1 fruit fly cellular context compared by ENCODE assay signal in genomic region chr3R:24598549-24599204, dm6.
A peak's percentile ranks its signal among the peaks of the same experiment; 100 is the strongest.
TF ChIP-seq lines count a peak whose summit lies in the region.

No protein-coding gene starts in this region.

TF ChIP-seq in whole organism, embryonic, 481 proteins besides CTCF, POLR2A, EP300 and RAD21 (continued from another document):
- peak; percentile 33 for TF ChIP-seq Ssrp (tag; optimal IDR thresholded peaks at IDR 0.05; lab: Kevin White, UChicago)
- peak; percentile 24 for TF ChIP-seq Meics (GFP tag; optimal IDR thresholded peaks at IDR 0.05; lab: Kevin White, UChicago)
- TF ChIP-seq CG17829 (tag; optimal IDR thresholded peaks at IDR 0.05; lab: Kevin White, UChicago) = peak; percentile 28
- TF ChIP-seq CG12659 (GFP tag; optimal IDR thresholded peaks at IDR 0.05; lab: Kevin White, UChicago) = peak; percentile 9
- no peak for TF ChIP-seq D (optimal IDR thresholded peaks at IDR 0.05; lab: Kevin White, UChicago)
- TF ChIP-seq D (GFP tag; optimal IDR thresholded peaks at IDR 0.05; lab: Kevin White, UChicago) = peak; percentile 40
- TF ChIP-seq psq (GFP tag; optimal IDR thresholded peaks at IDR 0.05; lab: Kevin White, UChicago) = no peak
- peak; percentile 0 for TF ChIP-seq CG16863 (GFP tag; optimal IDR thresholded peaks at IDR 0.05; lab: Kevin White, UChicago)
- TF ChIP-seq kay (GFP tag; optimal IDR thresholded peaks at IDR 0.05; lab: Kevin White, UChicago) = no peak
- peak; percentile 22 for TF ChIP-seq lab (GFP tag; optimal IDR thresholded peaks at IDR 0.05; lab: Kevin White, UChicago)
- peak; percentile 34; the same call in 1 of the 4 replicates for TF ChIP-seq Gug (GFP tag; IDR thresholded peaks at IDR 0.05; lab: Robert Waterston, UW)
- TF ChIP-seq Dip3 (GFP tag; optimal IDR thresholded peaks at IDR 0.05; lab: Kevin White, UChicago) = no peak
- TF ChIP-seq row (GFP tag; IDR thresholded peaks at IDR 0.05; lab: Robert Waterston, UW) = peak; percentile 32; the same call in 2 of the 3 replicates
- no peak for TF ChIP-seq CG31388 (GFP tag; optimal IDR thresholded peaks at IDR 0.05; lab: Kevin White, UChicago)
- peak; percentile 26 for TF ChIP-seq ewg (GFP tag; optimal IDR thresholded peaks at IDR 0.05; lab: Kevin White, UChicago)
- peak in 1 of 2 experiments; percentile 19 for TF ChIP-seq chif (GFP tag; optimal IDR thresholded peaks at IDR 0.05; lab: Kevin White, UChicago)
- peak; percentile 52 for TF ChIP-seq Ptx1 (GFP tag; IDR thresholded peaks at IDR 0.05; lab: Robert Waterston, UW)
- peak; percentile 2 for TF ChIP-seq bcd (GFP tag; optimal IDR thresholded peaks at IDR 0.05; lab: Kevin White, UChicago)
- no peak for TF ChIP-seq TFAM (GFP tag; optimal IDR thresholded peaks at IDR 0.05; lab: Kevin White, UChicago)
- peak; percentile 49 for TF ChIP-seq CG13624 (GFP tag; optimal IDR thresholded peaks at IDR 0.05; lab: Kevin White, UChicago)
- TF ChIP-seq slp2 (GFP tag; optimal IDR thresholded peaks at IDR 0.05; lab: Kevin White, UChicago) = peak; percentile 41
- TF ChIP-seq prd (optimal IDR thresholded peaks at IDR 0.05; lab: Kevin White, UChicago) = no peak
- TF ChIP-seq prd (GFP tag; IDR thresholded peaks at IDR 0.05; lab: Robert Waterston, UW) = peak; percentile 46; the same call in 2 of the 3 replicates
- peak; percentile 72 for TF ChIP-seq CG10274 (GFP tag; optimal IDR thresholded peaks at IDR 0.05; lab: Kevin White, UChicago)
- TF ChIP-seq CG30431 (GFP tag; optimal IDR thresholded peaks at IDR 0.05; lab: Kevin White, UChicago) = peak; percentile 4
- TF ChIP-seq odd (GFP tag; optimal IDR thresholded peaks at IDR 0.05; lab: Kevin White, UChicago) = no peak
- TF ChIP-seq fd96Cb (tag; optimal IDR thresholded peaks at IDR 0.05; lab: Kevin White, UChicago) = peak; percentile 1
- peak; percentile 45 for TF ChIP-seq CG9437 (GFP tag; optimal IDR thresholded peaks at IDR 0.05; lab: Kevin White, UChicago)
- TF ChIP-seq Bdp1 (GFP tag; optimal IDR thresholded peaks at IDR 0.05; lab: Kevin White, UChicago) = no peak
- TF ChIP-seq crol (GFP tag; IDR thresholded peaks at IDR 0.05; lab: Robert Waterston, UW) = peak; percentile 38; the same call in 1 of the 2 replicates
- peak; percentile 32 for TF ChIP-seq CG7556 (GFP tag; optimal IDR thresholded peaks at IDR 0.05; lab: Kevin White, UChicago)
- TF ChIP-seq Atf-2 (GFP tag; optimal IDR thresholded peaks at IDR 0.05; lab: Kevin White, UChicago) = peak; percentile 30
- TF ChIP-seq CG10979 (tag; optimal IDR thresholded peaks at IDR 0.05; lab: Kevin White, UChicago) = peak; percentile 16
- peak; percentile 21 for TF ChIP-seq Fer1 (GFP tag; optimal IDR thresholded peaks at IDR 0.05; lab: Kevin White, UChicago)
- TF ChIP-seq zf30C (GFP tag; optimal IDR thresholded peaks at IDR 0.05; lab: Kevin White, UChicago) = peak; percentile 36
- TF ChIP-seq Xbp1 (GFP tag; optimal IDR thresholded peaks at IDR 0.05; lab: Kevin White, UChicago) = peak; percentile 33
- no peak for TF ChIP-seq Poxn (GFP tag; IDR thresholded peaks at IDR 0.05; lab: Robert Waterston, UW)
- 0 out of 3 replicates have a peak, but pooled peaks have one; percentile 17 for TF ChIP-seq ase (GFP tag; IDR thresholded peaks at IDR 0.05; lab: Robert Waterston, UW)
